Worm (Caenorhabditis elegans) whole organism, mixed stage, embryonic: ENCODE measurements around the gene C17A2.4.

Experiments
- lsy-2 ChIP-seq: fragments of 150-350 bp; optimal IDR thresholded peaks from 2 replicates; lab custom pipeline; 2014; ENCODE audit warnings: missing biosample characterization, missing genetic modification characterization
- mab-5 ChIP-seq: fragments of 150-350 bp; optimal IDR thresholded peaks from 2 replicates; lab custom pipeline; 2014; ENCODE audit warnings: missing biosample characterization, missing genetic modification characterization
- nhr-2 ChIP-seq: fragments of 150-350 bp; optimal IDR thresholded peaks from 2 replicates; lab custom pipeline; 2014; ENCODE audit warnings: missing biosample characterization, missing genetic modification characterization
- pha-4 ChIP-seq: fragments of 150-350 bp; optimal IDR thresholded peaks from 2 replicates; lab custom pipeline; 2018; ENCODE audit warnings: missing biosample characterization, missing genetic modification reagents, missing genetic modification characterization

DNA sequence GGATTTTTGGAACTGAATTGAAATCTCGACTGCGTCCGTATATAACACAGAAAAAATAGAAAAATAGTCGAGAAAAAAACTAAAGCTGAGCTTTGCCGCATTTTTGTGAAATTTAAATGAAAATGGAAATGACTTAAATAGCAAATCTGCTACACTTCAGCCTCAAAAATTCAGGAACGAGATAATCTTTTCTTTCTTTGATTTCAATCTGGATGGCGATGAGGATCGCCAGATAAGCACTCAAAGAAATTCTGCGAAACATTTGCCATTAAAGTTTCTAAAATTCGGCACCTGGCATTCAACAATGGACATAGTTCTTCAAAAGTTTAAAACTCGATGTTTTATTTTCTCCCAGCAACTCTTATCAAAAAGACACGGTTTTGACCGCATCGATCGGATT, 3.6 kb downstream of the C17A2.4 start, which contains the start of the genes C17A2.7 and C17A2.3:
- TF ChIP-seq pha-4 (tag; lab: Kevin White, UChicago): no peak
- TF ChIP-seq nhr-2 (tag; lab: Kevin White, UChicago): no peak
- TF ChIP-seq lsy-2 (tag; lab: Kevin White, UChicago): no peak
- TF ChIP-seq mab-5 (tag; lab: Kevin White, UChicago): no peak
